Worm (Caenorhabditis elegans) whole organism, early embryonic: ENCODE results near the gene ubq-2.

Experiments used
- ama-1 ChIP-seq: fragments of 150-350 bp; optimal IDR thresholded peaks from 2 replicates; lab custom pipeline; 2014
- ceh-13 ChIP-seq: fragments of 200-800 bp; sonication (Bioruptor generic); optimal IDR thresholded peaks from 2 replicates; lab custom pipeline; 2018; ENCODE audit warnings: mild to moderate bottlenecking, missing genetic modification characterization, missing compliant biosample characterization
- hmbx-1 ChIP-seq: sonication (generic microtip); optimal IDR thresholded peaks from 2 replicates; lab custom pipeline; 2016; ENCODE audit warnings: mild to moderate bottlenecking, missing genetic modification characterization, missing compliant biosample characterization

ce11 chrIII:12967437-12968043 is 10.8 kb downstream of the ubq-2 start:
- TF ChIP-seq ceh-13 (GFP tag; lab: Kevin White, UChicago) (no peak), ama-1 (lab: Kevin White, UChicago) (no peak), hmbx-1 (tag; lab: Kevin White, UChicago) (no peak)
